Worm (Caenorhabditis elegans): ENCODE results near the gene grl-26.

- TF ChIP-seq him-1 (tag; optimal IDR thresholded peaks at IDR 0.05): no peak
- no peak for TF ChIP-seq dao-5 (tag; optimal IDR thresholded peaks at IDR 0.05)
Measured at ce11 chrIV:296849-297248, 25.8 kb downstream of the grl-26 start.

Data from whole organism, L4/young adult.